Fruit fly (Drosophila melanogaster): ENCODE data around the gene CG10375.

Gene CG10375

dm6 chr3R:23783961-23784360 lies 16.4 kb downstream of the CG10375 start (continued):
- no peak for TF ChIP-seq eyg (GFP tag; optimal IDR thresholded peaks at IDR 0.05)
- peak; percentile 37 for TF ChIP-seq CG12155 (GFP tag; optimal IDR thresholded peaks at IDR 0.05)
- 0 out of 2 replicates have a peak, but pooled peaks have one; percentile 16 for TF ChIP-seq CG31224 (GFP tag; IDR thresholded peaks at IDR 0.05)
- TF ChIP-seq CG14441 (GFP tag; IDR thresholded peaks at IDR 0.05) = peak; percentile 58
- no peak for TF ChIP-seq HLHmδ (GFP tag; optimal IDR thresholded peaks at IDR 0.05)
- peak; percentile 71 for TF ChIP-seq jing (GFP tag; optimal IDR thresholded peaks at IDR 0.05)
- peak; percentile 38 for TF ChIP-seq CG16863 (GFP tag; optimal IDR thresholded peaks at IDR 0.05)
- peak; percentile 35; the same call in 1 of the 4 replicates for TF ChIP-seq Gug (GFP tag; IDR thresholded peaks at IDR 0.05)
- TF ChIP-seq CG4854 (GFP tag; optimal IDR thresholded peaks at IDR 0.05) = peak; percentile 33
- peak; percentile 72 for TF ChIP-seq CG1602 (GFP tag; optimal IDR thresholded peaks at IDR 0.05)
- no peak for TF ChIP-seq amos (GFP tag; IDR thresholded peaks at IDR 0.05; ENCODE audit: partially characterized antibody)
- peak; percentile 54 for TF ChIP-seq tup (GFP tag; optimal IDR thresholded peaks at IDR 0.05)
- peak; percentile 83 for TF ChIP-seq CG1529 (GFP tag; optimal IDR thresholded peaks at IDR 0.05)
- TF ChIP-seq Sry-δ (GFP tag; optimal IDR thresholded peaks at IDR 0.05) = peak; percentile 29
- no peak for TF ChIP-seq Rx (GFP tag; IDR thresholded peaks at IDR 0.05)
- TF ChIP-seq ATbp (GFP tag; optimal IDR thresholded peaks at IDR 0.05) = peak; percentile 75
- peak; percentile 61 for TF ChIP-seq CG15696 (tag; optimal IDR thresholded peaks at IDR 0.05)
- TF ChIP-seq tap (tag; optimal IDR thresholded peaks at IDR 0.05) = peak; percentile 45
- TF ChIP-seq Neu2 (GFP tag; optimal IDR thresholded peaks at IDR 0.05; ENCODE audit: borderline replicate concordance) = no peak
- no peak for TF ChIP-seq fd102C (GFP tag; optimal IDR thresholded peaks at IDR 0.05)
- peak; percentile 97 for TF ChIP-seq sens (GFP tag)
- TF ChIP-seq ranshi (GFP tag; IDR thresholded peaks at IDR 0.05) = peak; percentile 60; the same call in 1 of the 2 replicates
- TF ChIP-seq CG7745 (tag; optimal IDR thresholded peaks at IDR 0.05) = no peak
- peak; percentile 60; the same call in 1 of the 2 replicates for TF ChIP-seq Atf6 (GFP tag; IDR thresholded peaks at IDR 0.05)
- no peak for TF ChIP-seq Trl (optimal IDR thresholded peaks at IDR 0.05)
- peak; percentile 62 for TF ChIP-seq Trl (GFP tag; optimal IDR thresholded peaks at IDR 0.05)
- TF ChIP-seq Ravus (GFP tag; IDR thresholded peaks at IDR 0.05) = peak; percentile 42
- TF ChIP-seq ara (GFP tag; IDR thresholded peaks at IDR 0.05) = peak; percentile 67; the same call in 1 of the 2 replicates
- peak; percentile 53 for TF ChIP-seq CG10462 (GFP tag; optimal IDR thresholded peaks at IDR 0.05)
- TF ChIP-seq CG8089 (GFP tag; optimal IDR thresholded peaks at IDR 0.05) = peak; percentile 37
- TF ChIP-seq gsb (GFP tag; IDR thresholded peaks at IDR 0.05) = no peak
- peak; percentile 77 for TF ChIP-seq CG16815 (GFP tag; optimal IDR thresholded peaks at IDR 0.05)
- TF ChIP-seq B-H1 (GFP tag; IDR thresholded peaks at IDR 0.05) = peak; percentile 66
- TF ChIP-seq pho (GFP tag; optimal IDR thresholded peaks at IDR 0.05) = no peak
- TF ChIP-seq gem (tag; optimal IDR thresholded peaks at IDR 0.05) = peak; percentile 91
- TF ChIP-seq Dbx (GFP tag; IDR thresholded peaks at IDR 0.05) = no peak
- peak; percentile 79 for TF ChIP-seq CG9437 (GFP tag; optimal IDR thresholded peaks at IDR 0.05)
- peak in 1 of 2 experiments; percentile 14 for TF ChIP-seq crp (GFP tag; optimal IDR thresholded peaks at IDR 0.05)
- TF ChIP-seq CG5180 (GFP tag; optimal IDR thresholded peaks at IDR 0.05) = peak; percentile 39
- peak; percentile 51 for TF ChIP-seq CG4404 (GFP tag; IDR thresholded peaks at IDR 0.05)
- TF ChIP-seq CG17328 (GFP tag; IDR thresholded peaks at IDR 0.05) = peak; percentile 67
- TF ChIP-seq sima (GFP tag; optimal IDR thresholded peaks at IDR 0.05) = no peak
- TF ChIP-seq lab (GFP tag; optimal IDR thresholded peaks at IDR 0.05) = peak; percentile 51
- TF ChIP-seq Tbp (GFP tag; optimal IDR thresholded peaks at IDR 0.05) = no peak
- peak; percentile 65 for TF ChIP-seq seq (GFP tag; IDR thresholded peaks at IDR 0.05)
- TF ChIP-seq CG11247 (GFP tag; IDR thresholded peaks at IDR 0.05) = peak; percentile 19; the same call in 1 of the 2 replicates
- TF ChIP-seq CG18764 (GFP tag; optimal IDR thresholded peaks at IDR 0.05) = peak; percentile 57
- TF ChIP-seq CG32532 (GFP tag; IDR thresholded peaks at IDR 0.05) = peak; percentile 45; the same call in 1 of the 2 replicates
- TF ChIP-seq D19A (tag; optimal IDR thresholded peaks at IDR 0.05) = peak; percentile 76
- no peak for TF ChIP-seq Dfd (GFP tag; optimal IDR thresholded peaks at IDR 0.05)
- TF ChIP-seq CG9932 (GFP tag; IDR thresholded peaks at IDR 0.05) = no peak
- TF ChIP-seq Oli (tag; optimal IDR thresholded peaks at IDR 0.05) = peak; percentile 90

Measured in whole organism, embryonic.